Worm (Caenorhabditis elegans) whole organism, mixed stage, embryonic: ENCODE data around the gene ubc-15.

Source experiments
- M03D4.4 ChIP-seq: sonication (generic microtip); optimal IDR thresholded peaks from 2 replicates; lab custom pipeline; 2017; ENCODE audit warnings: mild to moderate bottlenecking, missing genetic modification characterization, missing compliant biosample characterization
- bed-3 ChIP-seq: fragments of 200-800 bp; sonication (Bioruptor generic); optimal IDR thresholded peaks from 3 replicates; lab custom pipeline; 2018; ENCODE audit warnings: mild to moderate bottlenecking, missing genetic modification characterization, moderate library complexity, missing compliant biosample characterization
- blmp-1 ChIP-seq: fragments of 150-350 bp; optimal IDR thresholded peaks from 2 replicates; lab custom pipeline; 2014; ENCODE audit warnings: missing biosample characterization, missing genetic modification characterization
- ceh-83 ChIP-seq: fragments of 200-800 bp; sonication (Bioruptor generic); optimal IDR thresholded peaks from 2 replicates; lab custom pipeline; 2018; ENCODE audit warnings: mild to moderate bottlenecking, missing genetic modification characterization, missing compliant biosample characterization
- ces-1 ChIP-seq: fragments of 150-350 bp; optimal IDR thresholded peaks from 2 replicates; lab custom pipeline; 2014; ENCODE audit warnings: missing biosample characterization, missing genetic modification reagents, missing genetic modification characterization
- cnd-1 ChIP-seq: fragments of 200-800 bp; sonication (Bioruptor generic); optimal IDR thresholded peaks from 2 replicates; lab custom pipeline; 2018; ENCODE audit warnings: mild to moderate bottlenecking, missing genetic modification characterization, missing compliant biosample characterization
- drap-1 ChIP-seq: fragments of 200-800 bp; sonication (Bioruptor generic); optimal IDR thresholded peaks from 3 replicates; lab custom pipeline; 2018; ENCODE audit warnings: mild to moderate bottlenecking, missing genetic modification characterization, missing compliant biosample characterization
- elt-3 ChIP-seq: fragments of 150-350 bp; optimal IDR thresholded peaks from 2 replicates; lab custom pipeline; 2014; ENCODE audit warnings: missing biosample characterization, missing genetic modification characterization
- flh-1 ChIP-seq: fragments of 200-800 bp; sonication (Bioruptor generic); optimal IDR thresholded peaks from 2 replicates; lab custom pipeline; 2018; ENCODE audit warnings: mild to moderate bottlenecking, missing genetic modification characterization, moderate library complexity, missing compliant biosample characterization
- ham-2 ChIP-seq: fragments of 200-800 bp; sonication (Bioruptor generic); optimal IDR thresholded peaks from 2 replicates; lab custom pipeline; 2018; ENCODE audit warnings: mild to moderate bottlenecking, missing genetic modification characterization, missing compliant biosample characterization
- hlh-1 ChIP-seq: fragments of 150-350 bp; optimal IDR thresholded peaks from 2 replicates; lab custom pipeline; 2014; ENCODE audit warnings: missing biosample characterization, missing genetic modification reagents, missing genetic modification characterization
- lin-13 ChIP-seq: fragments of 150-350 bp; optimal IDR thresholded peaks from 2 replicates; lab custom pipeline; 2014; ENCODE audit warnings: missing biosample characterization, missing genetic modification characterization
- lin-32 ChIP-seq: fragments of 200-800 bp; sonication (Bioruptor generic); optimal IDR thresholded peaks from 2 replicates; lab custom pipeline; 2018; ENCODE audit warnings: mild to moderate bottlenecking, missing genetic modification characterization, missing compliant biosample characterization
- lsy-2 ChIP-seq: fragments of 150-350 bp; optimal IDR thresholded peaks from 2 replicates; lab custom pipeline; 2014; ENCODE audit warnings: missing biosample characterization, missing genetic modification characterization
- mab-5 ChIP-seq: fragments of 150-350 bp; optimal IDR thresholded peaks from 2 replicates; lab custom pipeline; 2014; ENCODE audit warnings: missing biosample characterization, missing genetic modification characterization
- mep-1 ChIP-seq: fragments of 150-350 bp; optimal IDR thresholded peaks from 2 replicates; lab custom pipeline; 2017; ENCODE audit warnings: missing biosample characterization, missing genetic modification reagents, missing genetic modification characterization, inconsistent platforms
- mls-2 ChIP-seq: sonication (generic microtip); optimal IDR thresholded peaks from 2 replicates; lab custom pipeline; 2016; ENCODE audit warnings: mild to moderate bottlenecking, missing genetic modification characterization, moderate library complexity, missing compliant biosample characterization
- nhr-237 ChIP-seq: fragments of 150-350 bp; optimal IDR thresholded peaks from 2 replicates; lab custom pipeline; 2014; ENCODE audit warnings: missing biosample characterization, missing genetic modification characterization
- nhr-76 ChIP-seq: sonication (generic microtip); optimal IDR thresholded peaks from 2 replicates; lab custom pipeline; 2017; ENCODE audit warnings: missing biosample characterization, missing genetic modification characterization
- pha-4 ChIP-seq: fragments of 150-350 bp; optimal IDR thresholded peaks from 2 replicates; lab custom pipeline; 2018; ENCODE audit warnings: missing biosample characterization, missing genetic modification reagents, missing genetic modification characterization
- sem-2 ChIP-seq: fragments of 200-800 bp; sonication (Bioruptor generic); optimal IDR thresholded peaks from 2 replicates; lab custom pipeline; 2018; ENCODE audit warnings: mild to moderate bottlenecking, missing genetic modification characterization, missing compliant biosample characterization
- snpc-4 ChIP-seq: fragments of 150-350 bp; optimal IDR thresholded peaks from 2 replicates; lab custom pipeline; 2014; ENCODE audit warnings: missing biosample characterization, missing genetic modification characterization
- sptf-1 ChIP-seq: sonication (generic microtip); optimal IDR thresholded peaks from 2 replicates; lab custom pipeline; 2017; ENCODE audit warnings: mild to moderate bottlenecking, missing genetic modification characterization, moderate library complexity, missing compliant biosample characterization
- tbx-8 ChIP-seq: fragments of 200-800 bp; sonication (Bioruptor generic); optimal IDR thresholded peaks from 2 replicates; lab custom pipeline; 2018; ENCODE audit warnings: mild to moderate bottlenecking, missing genetic modification characterization, moderate library complexity, missing compliant biosample characterization
- unc-120 ChIP-seq: sonication (generic microtip); optimal IDR thresholded peaks from 2 replicates; lab custom pipeline; 2017; ENCODE audit warnings: missing genetic modification characterization, missing compliant biosample characterization; ENCODE audit not compliant: poor library complexity, severe bottlenecking
- unc-39 ChIP-seq: fragments of 150-350 bp; optimal IDR thresholded peaks from 2 replicates; lab custom pipeline; 2014; ENCODE audit warnings: missing biosample characterization, missing genetic modification characterization
- unc-62 ChIP-seq: fragments of 150-350 bp; optimal IDR thresholded peaks from 2 replicates; lab custom pipeline; 2014; ENCODE audit warnings: missing biosample characterization, missing genetic modification reagents, missing genetic modification characterization
- zip-8 ChIP-seq: fragments of 150-350 bp; optimal IDR thresholded peaks from 2 replicates; lab custom pipeline; 2014; ENCODE audit warnings: missing biosample characterization, missing genetic modification characterization
- ztf-11 ChIP-seq: fragments of 150-350 bp; optimal IDR thresholded peaks from 2 replicates; lab custom pipeline; 2014; ENCODE audit warnings: missing biosample characterization, missing genetic modification characterization

Gene ubc-15

ce11 chrII:2927533-2927932 is 14.1 kb upstream of the ubc-15 start, which contains the start of the genes ZK355.3 and ZK355.8:
ZK355.3 (minus strand) TSS chrII:2927633.
ZK355.8 (plus strand) TSS chrII:2927804.
- TF ChIP-seq ces-1 (GFP tag; lab: Kevin White, UChicago), result no peak
- no peak for TF ChIP-seq snpc-4 (tag; lab: Kevin White, UChicago)
- no peak for TF ChIP-seq elt-3 (tag; lab: Kevin White, UChicago)
- no peak for TF ChIP-seq ztf-11 (tag; lab: Kevin White, UChicago)
- TF ChIP-seq lin-13 (tag; lab: Kevin White, UChicago), result no peak
- no peak for TF ChIP-seq flh-1 (GFP tag; lab: Kevin White, UChicago)
- no peak for TF ChIP-seq tbx-8 (GFP tag; lab: Kevin White, UChicago)
- TF ChIP-seq, all 35 proteins: peak for 0

ce11 chrII:2925806-2926558 is 12.6 kb upstream of the ubc-15 start:
- TF ChIP-seq nhr-76 (tag; lab: Kevin White, UChicago), result no peak
- no peak for TF ChIP-seq mab-5
- no peak for TF ChIP-seq nhr-237 (tag; lab: Kevin White, UChicago)
- TF ChIP-seq lin-32, result no peak
- no peak for TF ChIP-seq unc-120 (tag; lab: Kevin White, UChicago)
- no peak for TF ChIP-seq M03D4.4 (tag; lab: Kevin White, UChicago)
- TF ChIP-seq sptf-1 (tag; lab: Kevin White, UChicago), result no peak
- no peak for TF ChIP-seq snpc-4 (tag; lab: Kevin White, UChicago)
- no peak for TF ChIP-seq cnd-1 (tag; lab: Kevin White, UChicago)
- TF ChIP-seq unc-39 (tag; lab: Kevin White, UChicago), result no peak
- no peak for TF ChIP-seq blmp-1
- TF ChIP-seq, all 35 proteins: peak for 0

ce11 chrII:2925032-2925431 is 11.6 kb upstream of the ubc-15 start:
- no peak for TF ChIP-seq mep-1
- no peak for TF ChIP-seq elt-3 (tag; lab: Kevin White, UChicago)
- no peak for TF ChIP-seq unc-39 (tag; lab: Kevin White, UChicago)
- no peak for TF ChIP-seq mab-5
- no peak for TF ChIP-seq lin-13 (tag; lab: Kevin White, UChicago)
- TF ChIP-seq unc-62, result no peak
- no peak for TF ChIP-seq lin-32
- TF ChIP-seq unc-120 (tag; lab: Kevin White, UChicago), result no peak
- TF ChIP-seq ceh-83, result no peak
- TF ChIP-seq ham-2, result no peak
- no peak for TF ChIP-seq sem-2
- TF ChIP-seq mls-2 (tag; lab: Kevin White, UChicago), result no peak
- TF ChIP-seq cnd-1 (tag; lab: Kevin White, UChicago), result no peak
- TF ChIP-seq ces-1 (GFP tag; lab: Kevin White, UChicago), result no peak
- no peak for TF ChIP-seq lsy-2
- no peak for TF ChIP-seq hlh-1 (tag; lab: Kevin White, UChicago)
- no peak for TF ChIP-seq pha-4
- TF ChIP-seq nhr-76 (tag; lab: Kevin White, UChicago), result no peak
- no peak for TF ChIP-seq snpc-4 (tag; lab: Kevin White, UChicago)
- no peak for TF ChIP-seq zip-8 (tag; lab: Kevin White, UChicago)

ce11 chrII:2923617-2924016 is 10.2 kb upstream of the ubc-15 start, which contains the start of gene ZK355.2:
ZK355.2 (plus strand) TSS chrII:2923917.
- no peak for TF ChIP-seq pha-4

- no peak for TF ChIP-seq sem-2
- TF ChIP-seq unc-62, result no peak
- no peak for TF ChIP-seq mab-5
- no peak for TF ChIP-seq sptf-1 (tag; lab: Kevin White, UChicago)
- TF ChIP-seq bed-3 (GFP tag; lab: Kevin White, UChicago), result no peak
- TF ChIP-seq ham-2, result no peak
- no peak for TF ChIP-seq cnd-1 (tag; lab: Kevin White, UChicago)
- no peak for TF ChIP-seq zip-8 (tag; lab: Kevin White, UChicago)
- no peak for TF ChIP-seq mep-1
- no peak for TF ChIP-seq drap-1 (GFP tag; lab: Kevin White, UChicago)
- no peak for TF ChIP-seq ztf-11 (tag; lab: Kevin White, UChicago)
- TF ChIP-seq snpc-4 (tag; lab: Kevin White, UChicago), result no peak
- TF ChIP-seq, all 35 proteins: peak for 0
These were observed 9.4 kb upstream of the ubc-15 start for ce11 chrII:2922782-2923181.
